Worm (Caenorhabditis elegans): Measurements from ENCODE around the gene sto-6.

ce11 chrX:11623442-11623841, 8.8 kb upstream of the sto-6 start:
- TF ChIP-seq him-1 (tag; optimal IDR thresholded peaks at IDR 0.05) = no peak
- TF ChIP-seq dao-5 (tag; optimal IDR thresholded peaks at IDR 0.05) = no peak
- no peak for TF ChIP-seq W03F9.2 (tag; optimal IDR thresholded peaks at IDR 0.05)

All from whole organism, L4/young adult.